Fruit fly (Drosophila melanogaster): Measurements from ENCODE around the gene CG17075.

- no peak for TF ChIP-seq CG8478 (optimal IDR thresholded peaks at IDR 0.05)
- no peak for TF ChIP-seq CTCF (optimal IDR thresholded peaks at IDR 0.05)
Measured at dm6 chr2L:299038-299437, 31.7 kb upstream of the CG17075 start.
